Worm (Caenorhabditis elegans) whole organism, late embryonic: ENCODE data around the gene ubh-3.

Experiments used
- C08G9.2 ChIP-seq: sonication (generic microtip); optimal IDR thresholded peaks from 2 replicates; lab custom pipeline; 2016; ENCODE audit warnings: mild to moderate bottlenecking, missing genetic modification characterization, moderate library complexity, missing compliant biosample characterization
- C38D4.7 ChIP-seq: fragments of 200-800 bp; sonication (Bioruptor generic); optimal IDR thresholded peaks from 2 replicates; lab custom pipeline; 2018; ENCODE audit warnings: mild to moderate bottlenecking, missing genetic modification characterization, moderate library complexity, missing compliant biosample characterization
- F13H6.1 ChIP-seq: sonication (generic microtip); optimal IDR thresholded peaks from 2 replicates; lab custom pipeline; 2016; ENCODE audit warnings: missing genetic modification characterization, missing compliant biosample characterization
- K02D7.2 ChIP-seq: sonication (generic microtip); optimal IDR thresholded peaks from 2 replicates; lab custom pipeline; 2017; ENCODE audit warnings: mild to moderate bottlenecking, missing genetic modification characterization, missing compliant biosample characterization
- ahr-1 ChIP-seq: sonication (generic microtip); optimal IDR thresholded peaks from 2 replicates; lab custom pipeline; 2016; ENCODE audit warnings: missing genetic modification characterization, missing compliant biosample characterization
- ama-1 ChIP-seq: fragments of 150-350 bp; optimal IDR thresholded peaks from 2 replicates; lab custom pipeline; 2014
- ceh-18 ChIP-seq: sonication (generic microtip); optimal IDR thresholded peaks from 2 replicates; lab custom pipeline; 2016; ENCODE audit warnings: missing genetic modification characterization, missing compliant biosample characterization
- ceh-34 ChIP-seq: sonication (generic microtip); optimal IDR thresholded peaks from 2 replicates; lab custom pipeline; 2016; ENCODE audit warnings: mild to moderate bottlenecking, missing genetic modification characterization, missing compliant biosample characterization
- ceh-45 ChIP-seq: fragments of 200-800 bp; sonication (Bioruptor generic); IDR thresholded peaks from 2 replicates; pipeline ENCODE4 v1.3.6; 2022; ENCODE audit warnings: missing genetic modification reagents, missing genetic modification characterization, missing compliant biosample characterization
- ceh-48 ChIP-seq: sonication (generic microtip); optimal IDR thresholded peaks from 2 replicates; lab custom pipeline; 2016; ENCODE audit warnings: missing genetic modification characterization, inconsistent platforms, missing compliant biosample characterization
- dmd-4 ChIP-seq: sonication (generic microtip); optimal IDR thresholded peaks from 2 replicates; lab custom pipeline; 2016; ENCODE audit warnings: borderline replicate concordance, missing genetic modification characterization, missing compliant biosample characterization
- dve-1 ChIP-seq: sonication (generic microtip); optimal IDR thresholded peaks from 2 replicates; lab custom pipeline; 2017; ENCODE audit warnings: antibody characterized with exemption, mild to moderate bottlenecking, missing genetic modification characterization, missing compliant biosample characterization
- elt-2 ChIP-seq: sonication (generic microtip); optimal IDR thresholded peaks from 2 replicates; lab custom pipeline; 2016; ENCODE audit warnings: missing genetic modification reagents, missing genetic modification characterization, missing compliant biosample characterization
- elt-4 ChIP-seq: sonication (generic microtip); optimal IDR thresholded peaks from 2 replicates; lab custom pipeline; 2016; ENCODE audit warnings: missing genetic modification characterization, missing compliant biosample characterization
- ets-4 ChIP-seq: sonication (generic microtip); optimal IDR thresholded peaks from 2 replicates; lab custom pipeline; 2016; ENCODE audit warnings: missing genetic modification characterization, missing compliant biosample characterization
- fax-1 ChIP-seq: sonication (generic microtip); optimal IDR thresholded peaks from 2 replicates; lab custom pipeline; 2016; ENCODE audit warnings: missing genotype, missing genetic modification characterization, missing compliant biosample characterization
- fkh-10 ChIP-seq: fragments of 150-350 bp; optimal IDR thresholded peaks from 2 replicates; lab custom pipeline; 2014; ENCODE audit warnings: missing biosample characterization, missing genetic modification reagents, missing genetic modification characterization
- fkh-6 ChIP-seq: sonication (generic microtip); optimal IDR thresholded peaks from 2 replicates; lab custom pipeline; 2016; ENCODE audit warnings: missing genetic modification characterization, missing compliant biosample characterization
- hlh-15 ChIP-seq: sonication (generic microtip); optimal IDR thresholded peaks from 2 replicates; lab custom pipeline; 2016; ENCODE audit warnings: missing genetic modification characterization, missing compliant biosample characterization
- hlh-6 ChIP-seq: sonication (generic microtip); optimal IDR thresholded peaks from 2 replicates; lab custom pipeline; 2016; ENCODE audit warnings: missing genotype, missing genetic modification characterization, missing compliant biosample characterization
- hlh-8 ChIP-seq: sonication (generic microtip); optimal IDR thresholded peaks from 2 replicates; lab custom pipeline; 2016; ENCODE audit warnings: missing genotype, missing genetic modification characterization, missing compliant biosample characterization
- lin-11 ChIP-seq: fragments of 200-800 bp; sonication (Bioruptor generic); optimal IDR thresholded peaks from 2 replicates; lab custom pipeline; 2018; ENCODE audit warnings: mild to moderate bottlenecking, missing genetic modification characterization, missing compliant biosample characterization
- nfya-1 ChIP-seq: sonication (generic microtip); optimal IDR thresholded peaks from 2 replicates; lab custom pipeline; 2017; ENCODE audit warnings: missing genetic modification characterization, mild to moderate bottlenecking, missing compliant biosample characterization, antibody characterized with exemption, moderate library complexity
- npax-4 ChIP-seq: sonication (generic microtip); optimal IDR thresholded peaks from 2 replicates; lab custom pipeline; 2016; ENCODE audit warnings: missing genetic modification characterization, missing compliant biosample characterization
- odd-2 ChIP-seq: sonication (generic microtip); optimal IDR thresholded peaks from 2 replicates; lab custom pipeline; 2017; ENCODE audit warnings: antibody characterized with exemption, mild to moderate bottlenecking, missing genetic modification characterization, missing compliant biosample characterization
- pat-9 ChIP-seq: fragments of 200-800 bp; sonication (Bioruptor generic); optimal IDR thresholded peaks from 2 replicates; lab custom pipeline; 2018; ENCODE audit warnings: mild to moderate bottlenecking, missing genetic modification characterization, moderate library complexity, missing compliant biosample characterization
- pax-1 ChIP-seq: fragments of 150-350 bp; optimal IDR thresholded peaks from 2 replicates; lab custom pipeline; 2014; ENCODE audit warnings: missing biosample characterization, missing genetic modification characterization
- pha-2 ChIP-seq: sonication (generic microtip); optimal IDR thresholded peaks from 2 replicates; lab custom pipeline; 2017; ENCODE audit warnings: mild to moderate bottlenecking, missing genetic modification characterization, missing compliant biosample characterization
- pqm-1 ChIP-seq: sonication (generic microtip); optimal IDR thresholded peaks from 2 replicates; lab custom pipeline; 2016; ENCODE audit warnings: missing genetic modification characterization, missing compliant biosample characterization
- pros-1 ChIP-seq: fragments of 150-350 bp; optimal IDR thresholded peaks from 2 replicates; lab custom pipeline; 2014; ENCODE audit warnings: missing biosample characterization, missing genetic modification reagents, missing genetic modification characterization
- ref-2 ChIP-seq: sonication (generic microtip); optimal IDR thresholded peaks from 2 replicates; lab custom pipeline; 2016; ENCODE audit warnings: missing genetic modification characterization, missing compliant biosample characterization
- sdc-2 ChIP-seq: sonication (generic microtip); optimal IDR thresholded peaks from 2 replicates; lab custom pipeline; 2016; ENCODE audit warnings: missing genotype, missing genetic modification characterization, missing compliant biosample characterization
- sox-2 ChIP-seq: fragments of 200-800 bp; sonication (Bioruptor generic); IDR thresholded peaks from 2 replicates; pipeline ENCODE4 v1.3.6; 2022; ENCODE audit warnings: missing genetic modification reagents, missing genetic modification characterization, missing compliant biosample characterization
- syd-9 ChIP-seq: sonication (generic microtip); optimal IDR thresholded peaks from 2 replicates; lab custom pipeline; 2016; ENCODE audit warnings: mild to moderate bottlenecking, missing genetic modification characterization, moderate library complexity, missing compliant biosample characterization
- tbx-2 ChIP-seq: sonication (generic microtip); optimal IDR thresholded peaks from 2 replicates; lab custom pipeline; 2016; ENCODE audit warnings: missing genetic modification characterization, missing compliant biosample characterization
- tbx-7 ChIP-seq: sonication (generic microtip); optimal IDR thresholded peaks from 2 replicates; lab custom pipeline; 2016; ENCODE audit warnings: missing genotype, missing genetic modification characterization, missing compliant biosample characterization
- ttx-3 ChIP-seq: sonication (generic microtip); optimal IDR thresholded peaks from 2 replicates; lab custom pipeline; 2016; ENCODE audit warnings: missing genetic modification reagents, missing genetic modification characterization, missing compliant biosample characterization
- unc-55 ChIP-seq: sonication (generic microtip); optimal IDR thresholded peaks from 2 replicates; lab custom pipeline; 2017; ENCODE audit warnings: missing biosample characterization, missing genetic modification reagents, missing genetic modification characterization
- unc-86 ChIP-seq: sonication (generic microtip); optimal IDR thresholded peaks from 2 replicates; lab custom pipeline; 2016; ENCODE audit warnings: missing genetic modification characterization, missing compliant biosample characterization
- zip-5 ChIP-seq: sonication (generic microtip); optimal IDR thresholded peaks from 2 replicates; lab custom pipeline; 2016; ENCODE audit warnings: missing genetic modification characterization, missing compliant biosample characterization
- ztf-16 ChIP-seq: sonication (generic microtip); optimal IDR thresholded peaks from 2 replicates; lab custom pipeline; 2017; ENCODE audit warnings: missing genetic modification characterization, missing compliant biosample characterization

ubh-3 gene

ce11 chrV:6554308-6554707, 45.7 kb upstream of the ubh-3 start, which contains the start of gene K04A8.19:
Gene K04A8.19 (minus strand): TSS chrV:6554408.
- TF ChIP-seq fkh-6 (no peak), sdc-2 (tag; lab: Kevin White, UChicago) (no peak), unc-86 (tag; lab: Kevin White, UChicago) (no peak), F13H6.1 (tag; lab: Kevin White, UChicago) (no peak), K02D7.2 (tag; lab: Kevin White, UChicago) (no peak), fkh-10 (no peak), ahr-1 (tag; lab: Kevin White, UChicago) (no peak), fax-1 (tag; lab: Kevin White, UChicago) (no peak), pat-9 (tag; lab: Kevin White, UChicago) (no peak), hlh-15 (tag; lab: Kevin White, UChicago) (no peak), odd-2 (tag; lab: Kevin White, UChicago) (no peak), tbx-7 (tag; lab: Kevin White, UChicago) (no peak), hlh-6 (tag; lab: Kevin White, UChicago) (no peak), syd-9 (tag; lab: Kevin White, UChicago) (no peak), ets-4 (tag; lab: Kevin White, UChicago) (no peak), hlh-8 (tag; lab: Kevin White, UChicago) (no peak), tbx-2 (no peak), C08G9.2 (tag; lab: Kevin White, UChicago) (no peak), ttx-3 (tag; lab: Kevin White, UChicago) (no peak), C38D4.7 (GFP tag; lab: Kevin White, UChicago) (no peak)

- TF ChIP-seq elt-2 (tag; lab: Kevin White, UChicago) (peak; percentile 11), ceh-34 (no peak), pax-1 (tag; lab: Kevin White, UChicago) (no peak)
These were observed 43.2 kb upstream of the ubh-3 start, which contains the start of gene twk-10 for ce11 chrV:6551707-6552390. Gene twk-10 (plus strand): TSS chrV:6552340.

- TF ChIP-seq pha-2 (tag; lab: Kevin White, UChicago), result no peak
- TF ChIP-seq ref-2 (tag; lab: Kevin White, UChicago), result no peak
- no peak for TF ChIP-seq lin-11
- TF ChIP-seq unc-55, result no peak
- no peak for TF ChIP-seq sox-2 (GFP tag; lab: Robert Waterston, UW)
- no peak for TF ChIP-seq pqm-1 (tag; lab: Kevin White, UChicago)
- TF ChIP-seq ama-1 (lab: Kevin White, UChicago), result no peak
- TF ChIP-seq pat-9 (tag; lab: Kevin White, UChicago), result no peak
- no peak for TF ChIP-seq npax-4 (tag; lab: Kevin White, UChicago)
- TF ChIP-seq nfya-1 (tag; lab: Kevin White, UChicago), result no peak
- no peak for TF ChIP-seq pax-1 (tag; lab: Kevin White, UChicago)
- no peak for TF ChIP-seq ceh-18 (tag; lab: Kevin White, UChicago)
- TF ChIP-seq hlh-8 (tag; lab: Kevin White, UChicago), result no peak
- no peak for TF ChIP-seq ceh-48 (tag; lab: Kevin White, UChicago)
These were observed 41.3 kb upstream of the ubh-3 start, which contains the start of gene lipl-4 for ce11 chrV:6549871-6550270. Gene lipl-4 (plus strand): TSS chrV:6550171.

ce11 chrV:6549148-6549547, 40.5 kb upstream of the ubh-3 start, which contains the start of gene K04A8.20:
Gene K04A8.20 (plus strand): TSS chrV:6549448.
- TF ChIP-seq elt-2 (tag; lab: Kevin White, UChicago), result no peak
- no peak for TF ChIP-seq dmd-4
- no peak for TF ChIP-seq ceh-34
- TF ChIP-seq zip-5 (tag; lab: Kevin White, UChicago), result no peak
- no peak for TF ChIP-seq elt-4 (tag; lab: Kevin White, UChicago)
- no peak for TF ChIP-seq tbx-2
- no peak for TF ChIP-seq ceh-45
- TF ChIP-seq sdc-2 (tag; lab: Kevin White, UChicago), result no peak
- no peak for TF ChIP-seq sox-2 (GFP tag; lab: Robert Waterston, UW)
- TF ChIP-seq C08G9.2 (tag; lab: Kevin White, UChicago), result no peak
- TF ChIP-seq fkh-10, result no peak
- TF ChIP-seq nfya-1 (tag; lab: Kevin White, UChicago), result no peak
- TF ChIP-seq C38D4.7 (GFP tag; lab: Kevin White, UChicago), result no peak
- no peak for TF ChIP-seq pros-1
- TF ChIP-seq unc-86 (tag; lab: Kevin White, UChicago), result no peak
- no peak for TF ChIP-seq dve-1 (tag; lab: Kevin White, UChicago)
- TF ChIP-seq ztf-16, result no peak
